Worm (Caenorhabditis elegans): ENCODE measurements around the gene F40G9.14.

- TF ChIP-seq cebp-1 (GFP tag; IDR thresholded peaks at IDR 0.05) (no peak), cebp-1 (tag; optimal IDR thresholded peaks at IDR 0.05) (no peak), lin-35 (GFP tag; optimal IDR thresholded peaks at IDR 0.05) (no peak), egl-18 (GFP tag; IDR thresholded peaks at IDR 0.05) (no peak), unc-62 (GFP tag; optimal IDR thresholded peaks at IDR 0.05) (no peak), pbrm-1 (GFP tag; IDR thresholded peaks at IDR 0.05) (no peak), tbx-9 (tag; optimal IDR thresholded peaks at IDR 0.05; ENCODE audit: borderline replicate concordance) (no peak), aptf-2 (GFP tag; conservative IDR thresholded peaks at IDR 0.05) (no peak)
Measured at ce11 chrIII:182080-182479, 4.5 kb upstream of the F40G9.14 start, which contains the start of gene F40G9.15.

Measured in whole organism, young adult.